Worm (Caenorhabditis elegans): ENCODE data around the gene C50B6.3.

ce11 chrV:13360254-13360653 is 46.9 kb downstream of the C50B6.3 start, which contains the start of gene F32H5.4:
- TF ChIP-seq nhr-11 (tag; optimal IDR thresholded peaks at IDR 0.05) = no peak
- no peak for TF ChIP-seq ttx-3 (tag; optimal IDR thresholded peaks at IDR 0.05)
- no peak for TF ChIP-seq K02D7.2 (tag; optimal IDR thresholded peaks at IDR 0.05)

Data from whole organism, late embryonic.